Worm (Caenorhabditis elegans) whole organism, mixed stage, embryonic: ENCODE results near the gene F02D8.4.
"Not testable (repeated sequence)": the region's sequence is repeated elsewhere in the genome, so short reads cannot be mapped to it uniquely, and the experiment has no call there.

Experiments used
- flh-1 ChIP-seq: fragments of 200-800 bp; sonication (Bioruptor generic); optimal IDR thresholded peaks from 2 replicates; lab custom pipeline; 2018; ENCODE audit warnings: mild to moderate bottlenecking, missing genetic modification characterization, moderate library complexity, missing compliant biosample characterization
- ham-2 ChIP-seq: fragments of 200-800 bp; sonication (Bioruptor generic); optimal IDR thresholded peaks from 2 replicates; lab custom pipeline; 2018; ENCODE audit warnings: mild to moderate bottlenecking, missing genetic modification characterization, missing compliant biosample characterization
- pha-4 ChIP-seq: fragments of 150-350 bp; optimal IDR thresholded peaks from 2 replicates; lab custom pipeline; 2018; ENCODE audit warnings: missing biosample characterization, missing genetic modification reagents, missing genetic modification characterization
- snpc-4 ChIP-seq: fragments of 150-350 bp; optimal IDR thresholded peaks from 2 replicates; lab custom pipeline; 2014; ENCODE audit warnings: missing biosample characterization, missing genetic modification characterization
- unc-120 ChIP-seq: sonication (generic microtip); optimal IDR thresholded peaks from 2 replicates; lab custom pipeline; 2017; ENCODE audit warnings: missing genetic modification characterization, missing compliant biosample characterization; ENCODE audit not compliant: poor library complexity, severe bottlenecking
- unc-62 ChIP-seq: fragments of 150-350 bp; optimal IDR thresholded peaks from 2 replicates; lab custom pipeline; 2014; ENCODE audit warnings: missing biosample characterization, missing genetic modification reagents, missing genetic modification characterization

F02D8.4 gene

ce11 chrV:15031373-15031772, 46.7 kb downstream of the F02D8.4 start, which contains the start of gene cng-1:
Gene cng-1, minus strand, starts transcription at chrV:15031473.
- not testable (repeated sequence) for TF ChIP-seq unc-120 (tag; lab: Kevin White, UChicago); snpc-4 (tag; lab: Kevin White, UChicago); flh-1 (GFP tag; lab: Kevin White, UChicago)

DNA sequence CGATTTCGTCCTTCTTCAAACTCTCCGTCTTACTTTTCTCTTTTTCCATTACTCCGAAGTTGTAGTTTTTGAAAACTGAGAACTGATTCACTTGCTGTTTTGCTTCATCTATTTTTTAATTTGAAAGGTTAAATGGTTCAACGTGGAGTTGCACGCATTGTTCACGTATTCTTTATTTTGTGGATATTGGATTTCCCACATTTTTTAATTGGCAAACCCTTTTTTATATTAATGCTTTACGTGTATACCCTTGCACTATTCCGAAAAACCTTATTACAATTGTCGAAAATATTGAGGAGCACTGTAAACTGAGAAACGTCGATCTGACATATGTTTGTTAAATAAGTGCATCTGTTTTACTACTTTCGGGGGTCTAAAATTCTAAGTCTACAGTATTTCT, 52.1 kb downstream of the F02D8.4 start, which contains the start of gene melo-3:
TSS of gene melo-3 (minus strand) at position 101 of the 400 bp plus-strand sequence.
- TF ChIP-seq unc-62 (GFP tag; lab: Kevin White, UChicago); pha-4 (tag; lab: Kevin White, UChicago); ham-2 (GFP tag; lab: Kevin White, UChicago): not testable (repeated sequence)
